Fruit fly (Drosophila melanogaster): ENCODE measurements around the gene flip.

The flip gene

DNA sequence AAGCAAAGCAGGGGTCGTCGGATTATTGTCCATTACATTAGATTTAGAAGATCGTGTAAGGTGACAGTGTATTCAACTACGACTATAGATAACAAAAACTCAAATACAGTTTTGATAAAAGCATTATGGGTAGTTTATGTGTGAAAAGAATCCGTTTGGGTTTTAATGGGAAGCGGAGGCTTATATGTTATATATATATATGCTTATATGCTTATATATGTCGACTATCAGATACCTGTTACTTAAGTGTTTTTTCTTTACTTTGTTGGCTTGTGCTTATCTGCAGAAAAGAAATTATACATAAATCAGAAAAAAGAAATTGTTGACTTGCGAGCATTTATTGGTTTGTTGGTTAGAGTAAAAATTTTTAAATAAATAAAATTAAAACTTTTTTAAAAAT lies 24.8 kb downstream of the flip start, which contains the start of gene CG14644:
Gene CG14644, minus strand, starts transcription at position 101 of the 400 bp plus-strand sequence.
- TF ChIP-seq OdsH (GFP tag; optimal IDR thresholded peaks at IDR 0.05) = no peak
- TF ChIP-seq Eip78C (GFP tag) = no peak
- no peak for TF ChIP-seq CG6808 (GFP tag; optimal IDR thresholded peaks at IDR 0.05)
- TF ChIP-seq Ets21C (GFP tag; optimal IDR thresholded peaks at IDR 0.05) = no peak
- TF ChIP-seq CG8632 (GFP tag; optimal IDR thresholded peaks at IDR 0.05) = no peak
- TF ChIP-seq acj6 (GFP tag; optimal IDR thresholded peaks at IDR 0.05) = no peak
- no peak for TF ChIP-seq CG9139 (GFP tag; optimal IDR thresholded peaks at IDR 0.05)
- TF ChIP-seq Smox (GFP tag; optimal IDR thresholded peaks at IDR 0.05) = no peak
- no peak for TF ChIP-seq CG3032 (tag; optimal IDR thresholded peaks at IDR 0.05)
- no peak for TF ChIP-seq CG3919 (GFP tag; optimal IDR thresholded peaks at IDR 0.05)
- no peak for TF ChIP-seq CG31627 (GFP tag; optimal IDR thresholded peaks at IDR 0.05)
- no peak for TF ChIP-seq CG10631 (GFP tag; optimal IDR thresholded peaks at IDR 0.05)
- TF ChIP-seq topi (GFP tag; optimal IDR thresholded peaks at IDR 0.05) = no peak
- TF ChIP-seq Gug (GFP tag; IDR thresholded peaks at IDR 0.05) = no peak
- no peak for TF ChIP-seq CG16779 (tag; optimal IDR thresholded peaks at IDR 0.05)
- TF ChIP-seq CG11762 (GFP tag; optimal IDR thresholded peaks at IDR 0.05; ENCODE audit: insufficient read depth) = no peak
- TF ChIP-seq CG4318 (GFP tag; optimal IDR thresholded peaks at IDR 0.05) = no peak
- no peak for TF ChIP-seq pdm3 (GFP tag; optimal IDR thresholded peaks at IDR 0.05)
- TF ChIP-seq Sox102F (GFP tag; optimal IDR thresholded peaks at IDR 0.05) = no peak
- no peak for TF ChIP-seq cyc (GFP tag; optimal IDR thresholded peaks at IDR 0.05)

DNA sequence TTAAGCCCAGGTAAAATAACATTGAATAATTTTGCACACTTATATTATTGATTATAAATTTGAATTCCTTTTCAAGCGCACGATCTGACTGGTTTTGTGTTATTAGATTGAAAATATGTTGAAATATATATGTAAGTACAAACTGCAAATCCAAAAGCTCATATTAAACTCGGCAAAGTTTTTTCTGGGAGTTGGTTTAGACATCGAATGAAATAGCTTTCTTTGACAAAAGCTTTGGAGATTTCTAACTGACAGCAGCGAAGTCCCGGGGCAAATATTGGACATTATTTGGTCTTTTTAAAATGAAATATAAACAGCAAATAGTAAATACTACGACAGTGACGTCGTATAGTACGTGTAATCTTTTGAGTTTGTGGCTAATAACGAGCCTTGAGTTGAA lies 26.5 kb downstream of the flip start, which contains the start of gene TwdlG:
Gene TwdlG, minus strand, starts transcription at position 101 of the 400 bp plus-strand sequence.
- no peak for TF ChIP-seq CG10669 (GFP tag; optimal IDR thresholded peaks at IDR 0.05)
- no peak for TF ChIP-seq Eip75B (GFP tag; optimal IDR thresholded peaks at IDR 0.05)
- no peak for TF ChIP-seq vri (GFP tag; optimal IDR thresholded peaks at IDR 0.05)
- no peak for TF ChIP-seq topi (GFP tag; optimal IDR thresholded peaks at IDR 0.05)
- TF ChIP-seq CG8319 (GFP tag; optimal IDR thresholded peaks at IDR 0.05) = no peak
- no peak for TF ChIP-seq CG6163 (GFP tag; IDR thresholded peaks at IDR 0.05)
- TF ChIP-seq CG11762 (GFP tag; optimal IDR thresholded peaks at IDR 0.05; ENCODE audit: insufficient read depth) = no peak
- TF ChIP-seq Hr39 (GFP tag; optimal IDR thresholded peaks at IDR 0.05) = no peak
- no peak for TF ChIP-seq Hr38 (GFP tag; optimal IDR thresholded peaks at IDR 0.05)
- TF ChIP-seq Ets96B (tag; optimal IDR thresholded peaks at IDR 0.05) = no peak
- TF ChIP-seq CG11902 (GFP tag; optimal IDR thresholded peaks at IDR 0.05) = no peak
- no peak for TF ChIP-seq Ets21C (GFP tag; optimal IDR thresholded peaks at IDR 0.05)
- no peak for TF ChIP-seq Eip78C (GFP tag)
- no peak for TF ChIP-seq Gug (GFP tag; IDR thresholded peaks at IDR 0.05)
- TF ChIP-seq CG6792 (GFP tag; optimal IDR thresholded peaks at IDR 0.05) = no peak
- TF ChIP-seq Blimp-1 (GFP tag; optimal IDR thresholded peaks at IDR 0.05) = no peak
- no peak for TF ChIP-seq Eip93F (GFP tag; optimal IDR thresholded peaks at IDR 0.05)
- no peak for TF ChIP-seq CG4318 (GFP tag; optimal IDR thresholded peaks at IDR 0.05)
- TF ChIP-seq Hr4 (GFP tag; optimal IDR thresholded peaks at IDR 0.05) = no peak
- TF ChIP-seq ss (GFP tag; optimal IDR thresholded peaks at IDR 0.05) = no peak

DNA sequence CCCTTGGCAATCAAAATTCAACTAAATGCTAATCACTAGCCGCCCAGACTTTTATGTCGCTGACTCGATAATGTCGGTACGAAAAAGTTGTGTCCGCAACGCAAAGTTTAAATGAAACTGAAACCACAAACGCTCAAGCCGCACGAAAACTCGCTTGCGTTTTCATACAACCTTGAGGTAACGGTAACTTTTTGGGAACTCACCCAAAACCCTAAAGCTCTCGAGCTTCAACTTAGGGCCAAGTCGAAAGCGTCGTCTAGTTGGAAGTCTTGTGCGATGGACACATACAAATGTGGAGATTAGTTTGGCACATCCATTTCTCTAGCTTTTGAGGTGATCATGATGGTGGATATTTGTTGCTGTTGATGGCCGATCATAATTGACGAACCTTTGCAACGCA lies 27.8 kb downstream of the flip start:
- TF ChIP-seq CG3032 (tag; optimal IDR thresholded peaks at IDR 0.05) (no peak), CG3919 (GFP tag; optimal IDR thresholded peaks at IDR 0.05) (no peak), Eip78C (GFP tag) (no peak), topi (GFP tag; optimal IDR thresholded peaks at IDR 0.05) (no peak), CG1621 (tag; optimal IDR thresholded peaks at IDR 0.05) (no peak), OdsH (GFP tag; optimal IDR thresholded peaks at IDR 0.05) (no peak), dsx (GFP tag; optimal IDR thresholded peaks at IDR 0.05; ENCODE audit: poor library complexity, severe bottlenecking) (no peak), Met (GFP tag; optimal IDR thresholded peaks at IDR 0.05) (no peak), Ets21C (GFP tag; optimal IDR thresholded peaks at IDR 0.05) (no peak), spab (GFP tag; optimal IDR thresholded peaks at IDR 0.05) (no peak), Eip75B (GFP tag; optimal IDR thresholded peaks at IDR 0.05) (no peak), CG31627 (GFP tag; optimal IDR thresholded peaks at IDR 0.05) (no peak), CG11294 (GFP tag; IDR thresholded peaks at IDR 0.05) (no peak), Hr39 (GFP tag; optimal IDR thresholded peaks at IDR 0.05) (no peak)

All from whole organism, prepupa.